Fruit fly (Drosophila melanogaster): ENCODE data around the gene ntc.

The ntc gene

DNA sequence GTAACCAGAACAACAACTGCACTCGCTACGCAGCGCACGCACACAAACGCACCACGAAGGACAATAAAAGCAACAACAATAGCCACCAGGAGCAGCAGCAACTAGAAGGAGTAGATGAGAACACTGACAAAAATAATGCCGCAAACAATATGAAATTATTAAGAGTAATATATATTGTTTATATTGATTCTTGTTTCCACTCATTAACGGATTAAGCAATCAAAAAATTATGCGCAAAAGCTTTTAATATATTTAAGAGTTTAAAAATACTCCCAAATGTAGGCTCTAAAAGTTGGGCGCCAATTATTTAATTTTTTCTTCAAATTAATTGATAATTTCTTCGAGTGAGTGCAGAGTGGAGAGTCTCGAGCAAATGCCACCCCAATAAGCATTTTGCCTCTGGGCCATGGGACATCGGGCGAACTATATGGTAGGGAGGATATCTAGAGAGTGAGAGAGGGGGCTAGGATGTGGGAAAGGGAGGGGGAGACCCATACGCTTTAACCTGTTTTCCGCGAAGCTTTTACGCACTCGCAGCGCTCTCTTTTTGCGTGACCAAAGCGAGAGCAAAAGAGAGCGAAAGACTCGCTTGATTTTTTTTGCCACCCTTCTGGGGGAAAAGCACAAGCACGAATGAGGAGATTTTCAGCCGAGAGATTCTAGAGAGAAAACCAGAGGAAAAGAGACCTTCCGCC lies 18.7 kb upstream of the ntc start, which contains the start of gene Rdh (continued):
- TF ChIP-seq Pdp1 (GFP tag; optimal IDR thresholded peaks at IDR 0.05) (peak; percentile 35 to 56), da (GFP tag; optimal IDR thresholded peaks at IDR 0.05) (no peak), phol (tag; optimal IDR thresholded peaks at IDR 0.05) (peak; percentile 81), Dip3 (GFP tag; optimal IDR thresholded peaks at IDR 0.05) (peak; percentile 32), caup (GFP tag; optimal IDR thresholded peaks at IDR 0.05; ENCODE audit: severe bottlenecking) (peak; percentile 84), bbx (GFP tag; IDR thresholded peaks at IDR 0.05; ENCODE audit: partially characterized antibody) (no peak), HLHmδ (GFP tag; optimal IDR thresholded peaks at IDR 0.05) (no peak), pum (GFP tag; optimal IDR thresholded peaks at IDR 0.05) (peak; percentile 7), CG12299 (tag; optimal IDR thresholded peaks at IDR 0.05) (peak; percentile 75), lbe (GFP tag; optimal IDR thresholded peaks at IDR 0.05) (no peak), Blimp-1 (GFP tag; optimal IDR thresholded peaks at IDR 0.05) (peak; percentile 79), bowl (GFP tag; IDR thresholded peaks at IDR 0.05) (no peak), CG10654 (GFP tag; optimal IDR thresholded peaks at IDR 0.05) (peak; percentile 63), Optix (GFP tag; IDR thresholded peaks at IDR 0.05) (no peak), CG18619 (GFP tag; optimal IDR thresholded peaks at IDR 0.05) (peak; percentile 80), CG13123 (GFP tag; optimal IDR thresholded peaks at IDR 0.05) (peak; percentile 15), PHDP (tag; optimal IDR thresholded peaks at IDR 0.05) (peak; percentile 82), CG7786 (GFP tag; optimal IDR thresholded peaks at IDR 0.05) (peak; percentile 14), ase (GFP tag; IDR thresholded peaks at IDR 0.05) (0 out of 3 replicates have a peak, but pooled peaks have one; percentile 54), onecut (GFP tag; IDR thresholded peaks at IDR 0.05) (peak; percentile 59), CG17359 (tag; optimal IDR thresholded peaks at IDR 0.05) (peak; percentile 79), CG11696 (GFP tag; IDR thresholded peaks at IDR 0.05) (0 out of 2 replicates have a peak, but pooled peaks have one; percentile 8), CG34422 (GFP tag; IDR thresholded peaks at IDR 0.05) (peak; percentile 34; the same call in 2 of the 3 replicates), Chrac-16 (GFP tag; optimal IDR thresholded peaks at IDR 0.05) (peak; percentile 48), CoRest (tag; optimal IDR thresholded peaks at IDR 0.05) (peak; percentile 86), CG18476 (GFP tag; optimal IDR thresholded peaks at IDR 0.05) (peak; percentile 79), CG1529 (GFP tag; optimal IDR thresholded peaks at IDR 0.05) (peak; percentile 70), en (GFP tag; optimal IDR thresholded peaks at IDR 0.05) (no peak), Hmr (GFP tag; optimal IDR thresholded peaks at IDR 0.05) (peak; percentile 93), CG8290 (GFP tag; optimal IDR thresholded peaks at IDR 0.05) (no peak), CG8290 (tag; optimal IDR thresholded peaks at IDR 0.05) (no peak), Nf-YC (tag; optimal IDR thresholded peaks at IDR 0.05) (peak; percentile 74), ssp (GFP tag; IDR thresholded peaks at IDR 0.05) (peak; percentile 62), abd-A (tag; optimal IDR thresholded peaks at IDR 0.05) (peak; percentile 82), CG17186 (GFP tag; optimal IDR thresholded peaks at IDR 0.05) (no peak), gcm (GFP tag; optimal IDR thresholded peaks at IDR 0.05) (peak; percentile 75), gsb-n (tag; optimal IDR thresholded peaks at IDR 0.05) (peak; percentile 68), Lhr (GFP tag; optimal IDR thresholded peaks at IDR 0.05) (peak; percentile 22), org-1 (GFP tag; optimal IDR thresholded peaks at IDR 0.05) (peak; percentile 76), az2 (GFP tag; optimal IDR thresholded peaks at IDR 0.05) (peak; percentile 65), pros (GFP tag; optimal IDR thresholded peaks at IDR 0.05) (peak; percentile 75), CG5245 (GFP tag; optimal IDR thresholded peaks at IDR 0.05) (peak; percentile 9), rib (GFP tag; IDR thresholded peaks at IDR 0.05) (peak; percentile 34; the same call in 1 of the 2 replicates), ap (GFP tag; IDR thresholded peaks at IDR 0.05) (0 out of 2 replicates have a peak, but pooled peaks have one; percentile 12), C15 (GFP tag; IDR thresholded peaks at IDR 0.05) (no peak), BEAF-32 (GFP tag; optimal IDR thresholded peaks at IDR 0.05) (no peak), Mes4 (GFP tag; optimal IDR thresholded peaks at IDR 0.05) (no peak), Gug (GFP tag; IDR thresholded peaks at IDR 0.05) (0 out of 4 replicates have a peak, but pooled peaks have one; percentile 21), sisA (GFP tag; IDR thresholded peaks at IDR 0.05) (peak; percentile 63)
